Worm (Caenorhabditis elegans) whole organism, late embryonic: ENCODE results near the gene nhr-258.
A peak's percentile ranks its signal among the peaks of the same experiment; 100 is the strongest.

Experiments
- C08G9.2 ChIP-seq: sonication (generic microtip); optimal IDR thresholded peaks from 2 replicates; lab custom pipeline; 2016; ENCODE audit warnings: mild to moderate bottlenecking, missing genetic modification characterization, moderate library complexity, missing compliant biosample characterization
- K09A11.1 ChIP-seq: sonication (generic microtip); optimal IDR thresholded peaks from 2 replicates; lab custom pipeline; 2017; ENCODE audit warnings: antibody characterized with exemption, mild to moderate bottlenecking, missing genetic modification characterization, missing compliant biosample characterization; ENCODE audit not compliant: insufficient read depth
- ahr-1 ChIP-seq: sonication (generic microtip); optimal IDR thresholded peaks from 2 replicates; lab custom pipeline; 2016; ENCODE audit warnings: missing genetic modification characterization, missing compliant biosample characterization
- ama-1 ChIP-seq: fragments of 150-350 bp; optimal IDR thresholded peaks from 2 replicates; lab custom pipeline; 2014
- ceh-24 ChIP-seq: sonication (generic microtip); optimal IDR thresholded peaks from 2 replicates; lab custom pipeline; 2016; ENCODE audit warnings: mild to moderate bottlenecking, missing genetic modification characterization, missing compliant biosample characterization
- ceh-30 ChIP-seq: fragments of 150-350 bp; optimal IDR thresholded peaks from 2 replicates; lab custom pipeline; 2014; ENCODE audit warnings: missing biosample characterization, missing genetic modification characterization
- ceh-31 ChIP-seq: sonication (generic microtip); optimal IDR thresholded peaks from 2 replicates; lab custom pipeline; 2016; ENCODE audit warnings: missing genetic modification characterization, missing compliant biosample characterization
- ceh-34 ChIP-seq: sonication (generic microtip); optimal IDR thresholded peaks from 2 replicates; lab custom pipeline; 2016; ENCODE audit warnings: mild to moderate bottlenecking, missing genetic modification characterization, missing compliant biosample characterization
- ceh-45 ChIP-seq: fragments of 200-800 bp; sonication (Bioruptor generic); IDR thresholded peaks from 2 replicates; pipeline ENCODE4 v1.3.6; 2022; ENCODE audit warnings: missing genetic modification reagents, missing genetic modification characterization, missing compliant biosample characterization
- che-1 ChIP-seq: sonication (generic microtip); optimal IDR thresholded peaks from 2 replicates; lab custom pipeline; 2016; ENCODE audit warnings: mild to moderate bottlenecking, missing genetic modification characterization, missing compliant biosample characterization
- elt-2 ChIP-seq: sonication (generic microtip); optimal IDR thresholded peaks from 2 replicates; lab custom pipeline; 2016; ENCODE audit warnings: missing genetic modification reagents, missing genetic modification characterization, missing compliant biosample characterization
- elt-4 ChIP-seq: sonication (generic microtip); optimal IDR thresholded peaks from 2 replicates; lab custom pipeline; 2016; ENCODE audit warnings: missing genetic modification characterization, missing compliant biosample characterization
- ets-4 ChIP-seq: sonication (generic microtip); optimal IDR thresholded peaks from 2 replicates; lab custom pipeline; 2016; ENCODE audit warnings: missing genetic modification characterization, missing compliant biosample characterization
- eyg-1 ChIP-seq: sonication (generic microtip); optimal IDR thresholded peaks from 2 replicates; lab custom pipeline; 2016; ENCODE audit warnings: missing genotype, missing genetic modification characterization, missing compliant biosample characterization
- fax-1 ChIP-seq: sonication (generic microtip); optimal IDR thresholded peaks from 2 replicates; lab custom pipeline; 2016; ENCODE audit warnings: missing genotype, missing genetic modification characterization, missing compliant biosample characterization
- fkh-6 ChIP-seq: sonication (generic microtip); optimal IDR thresholded peaks from 2 replicates; lab custom pipeline; 2016; ENCODE audit warnings: missing genetic modification characterization, missing compliant biosample characterization
- hlh-15 ChIP-seq: sonication (generic microtip); optimal IDR thresholded peaks from 2 replicates; lab custom pipeline; 2016; ENCODE audit warnings: missing genetic modification characterization, missing compliant biosample characterization
- hlh-6 ChIP-seq: sonication (generic microtip); optimal IDR thresholded peaks from 2 replicates; lab custom pipeline; 2016; ENCODE audit warnings: missing genotype, missing genetic modification characterization, missing compliant biosample characterization
- nfya-1 ChIP-seq: sonication (generic microtip); optimal IDR thresholded peaks from 2 replicates; lab custom pipeline; 2017; ENCODE audit warnings: missing genetic modification characterization, mild to moderate bottlenecking, missing compliant biosample characterization, antibody characterized with exemption, moderate library complexity
- nhr-11 ChIP-seq: fragments of 150-350 bp; optimal IDR thresholded peaks from 2 replicates; lab custom pipeline; 2014; ENCODE audit warnings: missing biosample characterization, missing genetic modification characterization
- nhr-232 ChIP-seq: sonication (generic microtip); optimal IDR thresholded peaks from 2 replicates; lab custom pipeline; 2016; ENCODE audit warnings: missing genetic modification characterization, missing compliant biosample characterization
- npax-4 ChIP-seq: sonication (generic microtip); optimal IDR thresholded peaks from 2 replicates; lab custom pipeline; 2016; ENCODE audit warnings: missing genetic modification characterization, missing compliant biosample characterization
- pag-3 ChIP-seq: sonication (generic microtip); optimal IDR thresholded peaks from 2 replicates; lab custom pipeline; 2016; ENCODE audit warnings: missing compliant biosample characterization, missing genetic modification characterization, borderline replicate concordance
- pat-9 ChIP-seq: fragments of 200-800 bp; sonication (Bioruptor generic); optimal IDR thresholded peaks from 2 replicates; lab custom pipeline; 2018; ENCODE audit warnings: mild to moderate bottlenecking, missing genetic modification characterization, moderate library complexity, missing compliant biosample characterization
- pax-1 ChIP-seq: fragments of 150-350 bp; optimal IDR thresholded peaks from 2 replicates; lab custom pipeline; 2014; ENCODE audit warnings: missing biosample characterization, missing genetic modification characterization
- pha-2 ChIP-seq: sonication (generic microtip); optimal IDR thresholded peaks from 2 replicates; lab custom pipeline; 2017; ENCODE audit warnings: mild to moderate bottlenecking, missing genetic modification characterization, missing compliant biosample characterization
- rnt-1 ChIP-seq: sonication (generic microtip); optimal IDR thresholded peaks from 2 replicates; lab custom pipeline; 2016; ENCODE audit warnings: missing genetic modification characterization, missing compliant biosample characterization
- sdc-2 ChIP-seq: sonication (generic microtip); optimal IDR thresholded peaks from 2 replicates; lab custom pipeline; 2016; ENCODE audit warnings: missing genotype, missing genetic modification characterization, missing compliant biosample characterization
- sox-4 ChIP-seq: sonication (generic microtip); optimal IDR thresholded peaks from 2 replicates; lab custom pipeline; 2017; ENCODE audit warnings: mild to moderate bottlenecking, missing genetic modification characterization, inconsistent platforms, missing compliant biosample characterization
- syd-9 ChIP-seq: sonication (generic microtip); optimal IDR thresholded peaks from 2 replicates; lab custom pipeline; 2016; ENCODE audit warnings: mild to moderate bottlenecking, missing genetic modification characterization, moderate library complexity, missing compliant biosample characterization
- tbx-7 ChIP-seq: sonication (generic microtip); optimal IDR thresholded peaks from 2 replicates; lab custom pipeline; 2016; ENCODE audit warnings: missing genotype, missing genetic modification characterization, missing compliant biosample characterization
- ttx-3 ChIP-seq: sonication (generic microtip); optimal IDR thresholded peaks from 2 replicates; lab custom pipeline; 2016; ENCODE audit warnings: missing genetic modification reagents, missing genetic modification characterization, missing compliant biosample characterization
- unc-42 ChIP-seq: sonication (generic microtip); optimal IDR thresholded peaks from 2 replicates; lab custom pipeline; 2016; ENCODE audit warnings: missing genotype, missing genetic modification characterization, missing compliant biosample characterization
- unc-86 ChIP-seq: sonication (generic microtip); optimal IDR thresholded peaks from 2 replicates; lab custom pipeline; 2016; ENCODE audit warnings: missing genetic modification characterization, missing compliant biosample characterization
- ztf-16 ChIP-seq: sonication (generic microtip); optimal IDR thresholded peaks from 2 replicates; lab custom pipeline; 2017; ENCODE audit warnings: missing genetic modification characterization, missing compliant biosample characterization

Gene nhr-258

ce11 chrIV:8008137-8008536, 36.6 kb upstream of the nhr-258 start:
- TF ChIP-seq eyg-1 = no peak
- peak; percentile 62 for TF ChIP-seq ceh-34
- TF ChIP-seq ceh-31 (tag; lab: Kevin White, UChicago) = peak; percentile 23
- TF ChIP-seq nfya-1 (tag; lab: Kevin White, UChicago) = peak; percentile 20

- TF ChIP-seq eyg-1 = no peak
- TF ChIP-seq sdc-2 (tag; lab: Kevin White, UChicago) = no peak
- TF ChIP-seq hlh-15 (tag; lab: Kevin White, UChicago) = no peak
- no peak for TF ChIP-seq pax-1 (tag; lab: Kevin White, UChicago)
- TF ChIP-seq fax-1 (tag; lab: Kevin White, UChicago) = no peak
- TF ChIP-seq ttx-3 (tag; lab: Kevin White, UChicago) = no peak
- no peak for TF ChIP-seq C08G9.2 (tag; lab: Kevin White, UChicago)
- TF ChIP-seq pha-2 (tag; lab: Kevin White, UChicago) = no peak
- TF ChIP-seq ahr-1 (tag; lab: Kevin White, UChicago) = no peak
- no peak for TF ChIP-seq sox-4 (tag; lab: Kevin White, UChicago)
- TF ChIP-seq nhr-232 (tag; lab: Kevin White, UChicago) = no peak
- TF ChIP-seq ets-4 (tag; lab: Kevin White, UChicago) = no peak
- no peak for TF ChIP-seq unc-86 (tag; lab: Kevin White, UChicago)
- TF ChIP-seq pat-9 (tag; lab: Kevin White, UChicago) = no peak
- TF ChIP-seq rnt-1 (tag; lab: Kevin White, UChicago) = no peak
- TF ChIP-seq ztf-16 = no peak
- no peak for TF ChIP-seq elt-4 (tag; lab: Kevin White, UChicago)
- TF ChIP-seq ceh-24 (tag; lab: Kevin White, UChicago) = no peak
- TF ChIP-seq ama-1 (lab: Kevin White, UChicago) = no peak
- TF ChIP-seq unc-42 (tag; lab: Kevin White, UChicago) = no peak
Measured at ce11 chrIV:8009374-8009773, 35.4 kb upstream of the nhr-258 start.

- no peak for TF ChIP-seq hlh-6 (tag; lab: Kevin White, UChicago)
- TF ChIP-seq nfya-1 (tag; lab: Kevin White, UChicago) = no peak
- no peak for TF ChIP-seq npax-4 (tag; lab: Kevin White, UChicago)
- TF ChIP-seq K09A11.1 (tag; lab: Kevin White, UChicago) = no peak
- no peak for TF ChIP-seq ahr-1 (tag; lab: Kevin White, UChicago)
- no peak for TF ChIP-seq unc-42 (tag; lab: Kevin White, UChicago)
- TF ChIP-seq tbx-7 (tag; lab: Kevin White, UChicago) = no peak
- no peak for TF ChIP-seq ceh-24 (tag; lab: Kevin White, UChicago)
- no peak for TF ChIP-seq pha-2 (tag; lab: Kevin White, UChicago)
- no peak for TF ChIP-seq ceh-45 (GFP tag; lab: Robert Waterston, UW)
Measured at ce11 chrIV:8010521-8010920, 34.2 kb upstream of the nhr-258 start.

ce11 chrIV:8012330-8012729, 32.4 kb upstream of the nhr-258 start, which contains the start of gene Y42H9B.3:
Gene Y42H9B.3 (minus strand): TSS chrIV:8012430.
- TF ChIP-seq ceh-31 (tag; lab: Kevin White, UChicago) = no peak
- TF ChIP-seq fkh-6 (tag; lab: Kevin White, UChicago) = no peak
- TF ChIP-seq elt-2 = no peak
- no peak for TF ChIP-seq che-1 (tag; lab: Kevin White, UChicago)
- no peak for TF ChIP-seq ceh-45 (GFP tag; lab: Robert Waterston, UW)
- no peak for TF ChIP-seq ahr-1 (tag; lab: Kevin White, UChicago)
- TF ChIP-seq syd-9 (tag; lab: Kevin White, UChicago) = no peak
- TF ChIP-seq unc-42 (tag; lab: Kevin White, UChicago) = no peak
- no peak for TF ChIP-seq pag-3 (tag; lab: Kevin White, UChicago)
- no peak for TF ChIP-seq sox-4 (tag; lab: Kevin White, UChicago)
- no peak for TF ChIP-seq nhr-11 (tag; lab: Kevin White, UChicago)
- TF ChIP-seq ceh-30 = no peak
